Worm (Caenorhabditis elegans): Measurements from ENCODE around the gene F17C8.7.
"Not testable (repeated sequence)": the region's sequence is repeated elsewhere in the genome, so short reads cannot be mapped to it uniquely, and the experiment has no call there.

Gene F17C8.7

ce11 chrIII:4765474-4765873, 29.9 kb downstream of the F17C8.7 start, which contains the start of gene B0393.5:
B0393.5 (plus strand) TSS chrIII:4765774.
- TF ChIP-seq ceh-36 (tag; optimal IDR thresholded peaks at IDR 0.05) (no peak), B0310.2 (tag; optimal IDR thresholded peaks at IDR 0.05) (no peak), ets-7 (tag; optimal IDR thresholded peaks at IDR 0.05) (no peak), sea-1 (GFP tag; conservative IDR thresholded peaks at IDR 0.05) (no peak), hnd-1 (tag; optimal IDR thresholded peaks at IDR 0.05) (no peak), scrt-1 (GFP tag; IDR thresholded peaks at IDR 0.05) (no peak), ceh-13 (GFP tag; optimal IDR thresholded peaks at IDR 0.05) (no peak), ama-1 (optimal IDR thresholded peaks at IDR 0.05) (no peak), hmbx-1 (tag; optimal IDR thresholded peaks at IDR 0.05) (no peak)

DNA sequence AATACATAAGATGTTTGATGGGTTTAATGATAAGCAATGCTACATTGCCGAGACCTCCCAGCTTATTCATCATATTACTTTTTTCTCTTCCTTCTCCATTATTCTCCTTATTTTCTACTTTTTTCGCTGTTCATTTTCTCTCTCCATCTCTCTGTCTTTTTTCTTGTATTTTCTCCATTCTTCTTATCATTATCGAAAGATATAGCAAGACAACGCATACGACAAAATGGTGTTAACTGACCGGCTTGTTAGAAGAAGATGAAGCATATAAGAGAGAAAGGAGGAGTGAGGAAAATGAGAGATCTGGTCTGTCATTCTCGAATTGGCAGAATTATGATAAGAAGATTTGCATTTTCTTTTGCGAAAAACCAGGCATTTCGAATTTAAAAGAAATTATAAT, 31.3 kb downstream of the F17C8.7 start:
- no peak for TF ChIP-seq ama-1 (optimal IDR thresholded peaks at IDR 0.05)
- no peak for TF ChIP-seq hnd-1 (tag; optimal IDR thresholded peaks at IDR 0.05)
- TF ChIP-seq hmbx-1 (tag; optimal IDR thresholded peaks at IDR 0.05), result no peak
- TF ChIP-seq ceh-36 (tag; optimal IDR thresholded peaks at IDR 0.05), result no peak
- no peak for TF ChIP-seq tbx-37 (GFP tag; conservative IDR thresholded peaks at IDR 0.05)
- no peak for TF ChIP-seq F13C5.2 (tag; optimal IDR thresholded peaks at IDR 0.05)
- TF ChIP-seq hmg-4 (GFP tag; optimal IDR thresholded peaks at IDR 0.05), result no peak
- TF ChIP-seq aly-1 (tag; optimal IDR thresholded peaks at IDR 0.05), result no peak
- no peak for TF ChIP-seq ceh-13 (GFP tag; optimal IDR thresholded peaks at IDR 0.05)
- TF ChIP-seq sea-1 (GFP tag; conservative IDR thresholded peaks at IDR 0.05), result no peak
- TF ChIP-seq scrt-1 (GFP tag; IDR thresholded peaks at IDR 0.05), result no peak
- no peak for TF ChIP-seq B0310.2 (tag; optimal IDR thresholded peaks at IDR 0.05)
- TF ChIP-seq ets-7 (tag; optimal IDR thresholded peaks at IDR 0.05), result no peak
- TF ChIP-seq tra-4 (tag; optimal IDR thresholded peaks at IDR 0.05), result no peak
- TF ChIP-seq tbx-11 (GFP tag; IDR thresholded peaks at IDR 0.05), result no peak
- no peak for TF ChIP-seq flt-1 (GFP tag; IDR thresholded peaks at IDR 0.05)
- no peak for TF ChIP-seq pes-1 (GFP tag; IDR thresholded peaks at IDR 0.05)

- TF ChIP-seq aly-1 (tag; optimal IDR thresholded peaks at IDR 0.05) (no peak), hnd-1 (tag; optimal IDR thresholded peaks at IDR 0.05) (no peak), sea-1 (GFP tag; conservative IDR thresholded peaks at IDR 0.05) (no peak), tbx-37 (GFP tag; conservative IDR thresholded peaks at IDR 0.05) (no peak), B0310.2 (tag; optimal IDR thresholded peaks at IDR 0.05) (no peak), tbx-11 (GFP tag; IDR thresholded peaks at IDR 0.05) (no peak)
Observed at ce11 chrIII:4767869-4768645, 32.5 kb downstream of the F17C8.7 start.

- no peak for TF ChIP-seq flt-1 (GFP tag; IDR thresholded peaks at IDR 0.05)
- TF ChIP-seq tbx-37 (GFP tag; conservative IDR thresholded peaks at IDR 0.05), result no peak
Observed at ce11 chrIII:4778003-4778402, 42.5 kb downstream of the F17C8.7 start, which contains the start of gene B0393.7. B0393.7 (minus strand) TSS chrIII:4778103.

DNA sequence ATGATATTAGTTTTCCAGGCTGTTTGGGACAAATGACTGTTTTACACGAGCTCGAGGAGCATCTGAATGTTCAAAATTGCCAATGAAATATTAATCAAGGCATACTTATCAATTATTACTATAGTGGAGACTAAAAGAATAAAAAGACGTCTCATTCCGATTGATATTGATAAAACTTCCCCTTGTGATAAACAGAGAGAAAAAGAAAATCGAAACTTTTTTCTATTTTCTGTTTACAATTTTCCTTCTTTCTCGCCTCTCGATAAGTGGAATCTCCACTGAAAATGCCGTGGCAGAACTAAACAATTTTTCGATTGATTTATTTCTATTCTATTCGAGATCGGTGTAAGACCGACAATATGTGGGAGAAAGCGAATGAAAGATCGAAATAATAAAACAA, 44.3 kb downstream of the F17C8.7 start, which contains the start of gene B0393.9:
B0393.9 (minus strand) TSS at position 303 of the 400 bp plus-strand sequence.
- no peak for TF ChIP-seq tra-4 (tag; optimal IDR thresholded peaks at IDR 0.05)
- TF ChIP-seq tbx-37 (GFP tag; conservative IDR thresholded peaks at IDR 0.05), result no peak
- no peak for TF ChIP-seq ceh-13 (GFP tag; optimal IDR thresholded peaks at IDR 0.05)
- no peak for TF ChIP-seq hnd-1 (tag; optimal IDR thresholded peaks at IDR 0.05)
- no peak for TF ChIP-seq sea-1 (GFP tag; conservative IDR thresholded peaks at IDR 0.05)
- no peak for TF ChIP-seq ets-7 (tag; optimal IDR thresholded peaks at IDR 0.05)
- no peak for TF ChIP-seq ceh-36 (tag; optimal IDR thresholded peaks at IDR 0.05)
- no peak for TF ChIP-seq ama-1 (optimal IDR thresholded peaks at IDR 0.05)
- no peak for TF ChIP-seq aly-1 (tag; optimal IDR thresholded peaks at IDR 0.05)
- TF ChIP-seq pes-1 (GFP tag; IDR thresholded peaks at IDR 0.05), result no peak
- TF ChIP-seq F13C5.2 (tag; optimal IDR thresholded peaks at IDR 0.05), result no peak
- TF ChIP-seq flt-1 (GFP tag; IDR thresholded peaks at IDR 0.05), result no peak
- no peak for TF ChIP-seq hmg-4 (GFP tag; optimal IDR thresholded peaks at IDR 0.05)
- TF ChIP-seq hmbx-1 (tag; optimal IDR thresholded peaks at IDR 0.05), result no peak
- no peak for TF ChIP-seq scrt-1 (GFP tag; IDR thresholded peaks at IDR 0.05)

ce11 chrIII:4781937-4782576, 46.5 kb downstream of the F17C8.7 start, which contains the start of the genes gex-5 and C38D4.10:
gex-5 (minus strand) TSS chrIII:4781987.
C38D4.10 (plus strand) TSS chrIII:4782526.
- TF ChIP-seq aly-1 (tag; optimal IDR thresholded peaks at IDR 0.05); ama-1 (optimal IDR thresholded peaks at IDR 0.05); hmg-4 (GFP tag; optimal IDR thresholded peaks at IDR 0.05): not testable (repeated sequence)

- TF ChIP-seq hnd-1, tra-4, ceh-36 (tag; optimal IDR thresholded peaks at IDR 0.05): not testable (repeated sequence)
Observed at ce11 chrIII:4785131-4785530, 49.6 kb downstream of the F17C8.7 start, which contains the start of gene enu-3.2. enu-3.2 (minus strand) TSS chrIII:4785235.

- no peak for TF ChIP-seq aly-1 (tag; optimal IDR thresholded peaks at IDR 0.05)
- TF ChIP-seq ets-7 (tag; optimal IDR thresholded peaks at IDR 0.05), result no peak
- no peak for TF ChIP-seq sea-1 (GFP tag; conservative IDR thresholded peaks at IDR 0.05)
- TF ChIP-seq hmg-4 (GFP tag; optimal IDR thresholded peaks at IDR 0.05), result no peak
- no peak for TF ChIP-seq tbx-37 (GFP tag; conservative IDR thresholded peaks at IDR 0.05)
Observed at ce11 chrIII:4785714-4786113, 50.2 kb downstream of the F17C8.7 start, which contains the start of gene mel-28. mel-28 (plus strand) TSS chrIII:4786080.

All from whole organism, early embryonic.